Worm (Caenorhabditis elegans) whole organism, late embryonic: ENCODE data around the gene his-39.
"Not testable (repeated sequence)": the region's sequence is repeated elsewhere in the genome, so short reads cannot be mapped to it uniquely, and the experiment has no call there.

ENCODE experiments used
- C08G9.2 ChIP-seq: sonication (generic microtip); optimal IDR thresholded peaks from 2 replicates; lab custom pipeline; 2016; ENCODE audit warnings: mild to moderate bottlenecking, missing genetic modification characterization, moderate library complexity, missing compliant biosample characterization
- T23F11.4 ChIP-seq: fragments of 200-800 bp; sonication (Bioruptor generic); optimal IDR thresholded peaks from 2 replicates; lab custom pipeline; 2018; ENCODE audit warnings: mild to moderate bottlenecking, missing genetic modification characterization, missing compliant biosample characterization
- ama-1 ChIP-seq: fragments of 150-350 bp; optimal IDR thresholded peaks from 2 replicates; lab custom pipeline; 2014
- ceh-14 ChIP-seq: sonication (generic microtip); optimal IDR thresholded peaks from 2 replicates; lab custom pipeline; 2016; ENCODE audit warnings: missing genotype, missing genetic modification characterization, missing compliant biosample characterization
- ceh-18 ChIP-seq: sonication (generic microtip); optimal IDR thresholded peaks from 2 replicates; lab custom pipeline; 2016; ENCODE audit warnings: missing genetic modification characterization, missing compliant biosample characterization
- ceh-2 ChIP-seq: sonication (generic microtip); optimal IDR thresholded peaks from 2 replicates; lab custom pipeline; 2016; ENCODE audit warnings: missing genotype, missing genetic modification characterization, missing compliant biosample characterization
- elt-2 ChIP-seq: sonication (generic microtip); optimal IDR thresholded peaks from 2 replicates; lab custom pipeline; 2016; ENCODE audit warnings: missing genetic modification reagents, missing genetic modification characterization, missing compliant biosample characterization
- fkh-10 ChIP-seq: fragments of 150-350 bp; optimal IDR thresholded peaks from 2 replicates; lab custom pipeline; 2014; ENCODE audit warnings: missing biosample characterization, missing genetic modification reagents, missing genetic modification characterization
- hlh-15 ChIP-seq: sonication (generic microtip); optimal IDR thresholded peaks from 2 replicates; lab custom pipeline; 2016; ENCODE audit warnings: missing genetic modification characterization, missing compliant biosample characterization
- hlh-6 ChIP-seq: sonication (generic microtip); optimal IDR thresholded peaks from 2 replicates; lab custom pipeline; 2016; ENCODE audit warnings: missing genotype, missing genetic modification characterization, missing compliant biosample characterization
- lin-11 ChIP-seq: fragments of 200-800 bp; sonication (Bioruptor generic); optimal IDR thresholded peaks from 2 replicates; lab custom pipeline; 2018; ENCODE audit warnings: mild to moderate bottlenecking, missing genetic modification characterization, missing compliant biosample characterization
- madf-2 ChIP-seq: sonication (generic microtip); optimal IDR thresholded peaks from 2 replicates; lab custom pipeline; 2017; ENCODE audit warnings: missing genetic modification characterization, missing compliant biosample characterization
- mec-3 ChIP-seq: sonication (generic microtip); optimal IDR thresholded peaks from 2 replicates; lab custom pipeline; 2016; ENCODE audit warnings: borderline replicate concordance, missing genetic modification characterization, missing compliant biosample characterization
- nfya-1 ChIP-seq: sonication (generic microtip); optimal IDR thresholded peaks from 2 replicates; lab custom pipeline; 2017; ENCODE audit warnings: missing genetic modification characterization, mild to moderate bottlenecking, missing compliant biosample characterization, antibody characterized with exemption, moderate library complexity
- nhr-11 ChIP-seq: fragments of 150-350 bp; optimal IDR thresholded peaks from 2 replicates; lab custom pipeline; 2014; ENCODE audit warnings: missing biosample characterization, missing genetic modification characterization
- pat-9 ChIP-seq: fragments of 200-800 bp; sonication (Bioruptor generic); optimal IDR thresholded peaks from 2 replicates; lab custom pipeline; 2018; ENCODE audit warnings: mild to moderate bottlenecking, missing genetic modification characterization, moderate library complexity, missing compliant biosample characterization
- pax-1 ChIP-seq: fragments of 150-350 bp; optimal IDR thresholded peaks from 2 replicates; lab custom pipeline; 2014; ENCODE audit warnings: missing biosample characterization, missing genetic modification characterization
- pros-1 ChIP-seq: fragments of 150-350 bp; optimal IDR thresholded peaks from 2 replicates; lab custom pipeline; 2014; ENCODE audit warnings: missing biosample characterization, missing genetic modification reagents, missing genetic modification characterization
- sox-2 ChIP-seq: fragments of 200-800 bp; sonication (Bioruptor generic); IDR thresholded peaks from 2 replicates; pipeline ENCODE4 v1.3.6; 2022; ENCODE audit warnings: missing genetic modification reagents, missing genetic modification characterization, missing compliant biosample characterization
- ttx-3 ChIP-seq: sonication (generic microtip); optimal IDR thresholded peaks from 2 replicates; lab custom pipeline; 2016; ENCODE audit warnings: missing genetic modification reagents, missing genetic modification characterization, missing compliant biosample characterization
- unc-3 ChIP-seq, 2 experiments: fragments of 200-800 bp in 1 of 2; sonication (Bioruptor generic) in 1 of 2; sonication (generic microtip) in 1 of 2; conservative IDR thresholded peaks in 1 of 2; optimal IDR thresholded peaks in 1 of 2; 2 replicates each; pipeline versions ENCODE4 v1.3.6 to Lab custom; 2016 to 2022; ENCODE audit warnings: missing compliant biosample characterization in 2 of 2, missing genetic modification characterization in 2 of 2, missing genetic modification reagents in 1 of 2

his-39 gene

DNA sequence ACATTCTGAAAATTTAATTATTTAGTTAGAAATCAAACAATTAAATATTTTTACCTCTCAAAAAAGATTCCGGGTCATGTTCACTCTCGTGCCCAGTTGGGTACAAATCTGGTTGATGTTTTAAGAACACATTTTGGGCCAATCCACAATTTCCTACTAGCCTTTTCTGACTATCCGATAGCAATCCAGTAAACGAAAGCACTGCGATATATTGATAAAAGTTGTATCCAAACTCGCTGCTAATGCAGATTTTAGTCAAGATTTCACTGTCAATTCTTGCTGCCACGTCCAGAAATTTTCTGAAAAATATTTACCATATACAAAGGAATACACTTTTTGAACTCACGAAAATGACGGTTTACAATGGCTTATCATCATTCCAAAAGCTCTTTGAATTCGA, 32.9 kb downstream of the his-39 start:
- TF ChIP-seq T23F11.4 (GFP tag; lab: Kevin White, UChicago) = no peak
- TF ChIP-seq pax-1 (tag; lab: Kevin White, UChicago) = no peak
- TF ChIP-seq fkh-10 = no peak
- TF ChIP-seq hlh-6 (tag; lab: Kevin White, UChicago) = no peak
- TF ChIP-seq nfya-1 = no peak
- TF ChIP-seq C08G9.2 (tag; lab: Kevin White, UChicago) = no peak
- TF ChIP-seq mec-3 (tag; lab: Kevin White, UChicago) = no peak

- TF ChIP-seq ceh-14 (tag; lab: Kevin White, UChicago) (peak; percentile 12), nfya-1 (peak; percentile 40), unc-3 (GFP tag; conservative IDR thresholded peaks at IDR 0.05; lab: Robert Waterston, UW) (no peak), unc-3 (tag; optimal IDR thresholded peaks at IDR 0.05; lab: Kevin White, UChicago) (no peak)
Observed at ce11 chrV:8569841-8570361, 33.6 kb downstream of the his-39 start, which contains the start of the genes F25G6.9 and symk-1. Gene F25G6.9, minus strand, starts transcription at chrV:8570000. Gene symk-1, plus strand, starts transcription at chrV:8570311.

ce11 chrV:8574762-8575161, 38.4 kb downstream of the his-39 start, which contains the start of gene F25G6.1:
Gene F25G6.1, plus strand, starts transcription at chrV:8575062.
- not testable (repeated sequence) for TF ChIP-seq C08G9.2 (tag; lab: Kevin White, UChicago); ama-1; sox-2 (GFP tag; lab: Robert Waterston, UW)

ce11 chrV:8580961-8581360, 44.6 kb downstream of the his-39 start, which contains the start of gene C10B5.1:
Gene C10B5.1, plus strand, starts transcription at chrV:8581261.
- TF ChIP-seq ceh-18 (tag; lab: Kevin White, UChicago) (no peak), sox-2 (GFP tag; lab: Robert Waterston, UW) (no peak), madf-2 (tag; lab: Kevin White, UChicago) (no peak), nhr-11 (no peak), pros-1 (tag; lab: Kevin White, UChicago) (no peak), ceh-2 (tag; lab: Kevin White, UChicago) (no peak), pat-9 (tag; lab: Kevin White, UChicago) (no peak), hlh-15 (tag; lab: Kevin White, UChicago) (no peak), ceh-14 (tag; lab: Kevin White, UChicago) (no peak), elt-2 (tag; lab: Kevin White, UChicago) (no peak), ttx-3 (tag; lab: Kevin White, UChicago) (no peak), lin-11 (tag; lab: Kevin White, UChicago) (no peak)
- TF ChIP-seq, all 69 proteins: peak for 0
